Fruit fly (Drosophila melanogaster) Kc167 (cell line): Measurements from ENCODE around the gene CG31549.

Experiments
- psq ChIP-seq: fragments of >200 bp; optimal IDR thresholded peaks from 2 replicates; lab custom pipeline; 2017; ENCODE audit warnings: missing external identifiers
- ttk ChIP-seq: sonication (Bioruptor generic); optimal IDR thresholded peaks from 2 replicates; lab custom pipeline; 2017; ENCODE audit warnings: missing external identifiers

- TF ChIP-seq psq (lab: Kevin White, UChicago): no peak
- no peak for TF ChIP-seq ttk
Measured at dm6 chr3R:5615484-5615883, 16.5 kb upstream of the CG31549 start.
